Fruit fly (Drosophila melanogaster) whole organism, wandering third instar larva: ENCODE measurements around the gene Alp10.

Experiments used
- Abd-B ChIP-seq: fragments of >200 bp; optimal IDR thresholded peaks from 2 replicates; lab custom pipeline; 2017; ENCODE audit warnings: missing biosample characterization, missing genetic modification characterization
- CG32264 ChIP-seq: fragments of 200-800 bp; sonication (Bioruptor generic); optimal IDR thresholded peaks from 2 replicates; lab custom pipeline; 2016; ENCODE audit warnings: missing biosample characterization, missing genetic modification characterization
- CG9705 ChIP-seq: fragments of 200-800 bp; sonication (Bioruptor generic); optimal IDR thresholded peaks from 2 replicates; lab custom pipeline; 2018; ENCODE audit warnings: missing biosample characterization, mild to moderate bottlenecking, missing genetic modification characterization
- CrebA ChIP-seq: fragments of 200-800 bp; sonication (Bioruptor generic); optimal IDR thresholded peaks from 2 replicates; lab custom pipeline; 2016; ENCODE audit warnings: missing biosample characterization, mild to moderate bottlenecking, missing genetic modification characterization, borderline replicate concordance
- Dif ChIP-seq: fragments of 200-275, 200-300 bp; sonication (Bioruptor generic); optimal IDR thresholded peaks from 2 replicates; lab custom pipeline; 2018; ENCODE audit warnings: missing biosample characterization, missing genetic modification characterization; ENCODE audit not compliant: partially characterized antibody
- HLH106 ChIP-seq: fragments of 200-800 bp; optimal IDR thresholded peaks from 3 replicates; lab custom pipeline; 2019; ENCODE audit warnings: missing biosample characterization, mild to moderate bottlenecking, missing genetic modification characterization, moderate library complexity
- Hnf4 ChIP-seq: fragments of 200-800 bp; sonication (Bioruptor generic); optimal IDR thresholded peaks from 2 replicates; lab custom pipeline; 2016; ENCODE audit warnings: missing biosample characterization, mild to moderate bottlenecking, missing genetic modification characterization
- Hr83 ChIP-seq: fragments of 200-300 bp; sonication (Bioruptor generic); optimal IDR thresholded peaks from 2 replicates; lab custom pipeline; 2016; ENCODE audit warnings: missing biosample characterization, mild to moderate bottlenecking, missing genetic modification characterization, moderate library complexity; ENCODE audit not compliant: poor library complexity, severe bottlenecking
- Mio ChIP-seq: sonication (Bioruptor generic); optimal IDR thresholded peaks from 2 replicates; lab custom pipeline; 2016; ENCODE audit warnings: missing biosample characterization, missing genetic modification characterization
- Myc ChIP-seq: fragments of >200 bp; optimal IDR thresholded peaks from 2 replicates; lab custom pipeline; 2017
- N ChIP-seq: fragments of >200 bp; optimal IDR thresholded peaks from 2 replicates; lab custom pipeline; 2018; ENCODE audit warnings: missing biosample characterization, missing external identifiers, missing genetic modification characterization
- OdsH ChIP-seq: fragments of 200-800 bp; sonication (Bioruptor generic); optimal IDR thresholded peaks from 2 replicates; lab custom pipeline; 2016; ENCODE audit warnings: missing biosample characterization, mild to moderate bottlenecking, missing genetic modification characterization
- Sp1 ChIP-seq: fragments of 200-800 bp; sonication (Bioruptor generic); optimal IDR thresholded peaks from 3 replicates; lab custom pipeline; 2019; ENCODE audit warnings: missing biosample characterization, mild to moderate bottlenecking, missing genetic modification characterization, moderate library complexity
- Vsx2 ChIP-seq: fragments of 200-300, 225-300 bp; sonication (Bioruptor generic); optimal IDR thresholded peaks from 2 replicates; lab custom pipeline; 2018; ENCODE audit warnings: missing biosample characterization, missing genetic modification characterization; ENCODE audit not compliant: partially characterized antibody
- br ChIP-seq: fragments of 200-800 bp; sonication (Bioruptor generic); optimal IDR thresholded peaks from 2 replicates; lab custom pipeline; 2016; ENCODE audit warnings: missing biosample characterization, missing genetic modification characterization
- brk ChIP-seq: fragments of 200-800 bp; sonication (Bioruptor generic); optimal IDR thresholded peaks from 2 replicates; lab custom pipeline; 2016; ENCODE audit warnings: missing biosample characterization, mild to moderate bottlenecking, missing genetic modification characterization
- dmrt93B ChIP-seq: fragments of 200-800 bp; sonication (Bioruptor generic); optimal IDR thresholded peaks from 2 replicates; lab custom pipeline; 2018; ENCODE audit warnings: missing biosample characterization, mild to moderate bottlenecking, missing genetic modification characterization
- dsf ChIP-seq: sonication (Bioruptor generic); optimal IDR thresholded peaks from 2 replicates; lab custom pipeline; 2016; ENCODE audit warnings: missing biosample characterization, missing genetic modification characterization, borderline replicate concordance
- fru ChIP-seq: fragments of 200-800 bp; sonication (Bioruptor generic); optimal IDR thresholded peaks from 3 replicates; lab custom pipeline; 2016; ENCODE audit warnings: missing biosample characterization, mild to moderate bottlenecking, missing genetic modification characterization
- h ChIP-seq: fragments of 200-800 bp; sonication (Bioruptor generic); optimal IDR thresholded peaks from 3 replicates; lab custom pipeline; 2016; ENCODE audit warnings: missing biosample characterization, mild to moderate bottlenecking, missing genetic modification characterization
- jim ChIP-seq: fragments of 175-275, 200-325 bp; sonication (Bioruptor generic); optimal IDR thresholded peaks from 2 replicates; lab custom pipeline; 2016; ENCODE audit warnings: missing biosample characterization, mild to moderate bottlenecking, missing genetic modification characterization
- psq ChIP-seq: fragments of 200-800 bp; sonication (Bioruptor generic); optimal IDR thresholded peaks from 3 replicates; lab custom pipeline; 2017; ENCODE audit warnings: missing biosample characterization, mild to moderate bottlenecking, missing genetic modification characterization, moderate library complexity
- rgr ChIP-seq: fragments of 200-800 bp; sonication (Bioruptor generic); optimal IDR thresholded peaks from 3 replicates; lab custom pipeline; 2016; ENCODE audit warnings: missing biosample characterization, mild to moderate bottlenecking, missing genetic modification characterization
- sv ChIP-seq: fragments of 200-800 bp; sonication (Bioruptor generic); optimal IDR thresholded peaks from 3 replicates; lab custom pipeline; 2016; ENCODE audit warnings: missing biosample characterization, missing genetic modification characterization
- tai ChIP-seq: sonication (Bioruptor generic); optimal IDR thresholded peaks from 2 replicates; lab custom pipeline; 2016; ENCODE audit warnings: missing biosample characterization, missing genetic modification characterization
- usp ChIP-seq: fragments of >200 bp; optimal IDR thresholded peaks from 2 replicates; lab custom pipeline; 2017; ENCODE audit warnings: missing biosample characterization, missing genetic modification characterization
- woc ChIP-seq: sonication (Bioruptor generic); optimal IDR thresholded peaks from 2 replicates; lab custom pipeline; 2016; ENCODE audit warnings: missing biosample characterization, mild to moderate bottlenecking, missing genetic modification characterization

The Alp10 gene

DNA sequence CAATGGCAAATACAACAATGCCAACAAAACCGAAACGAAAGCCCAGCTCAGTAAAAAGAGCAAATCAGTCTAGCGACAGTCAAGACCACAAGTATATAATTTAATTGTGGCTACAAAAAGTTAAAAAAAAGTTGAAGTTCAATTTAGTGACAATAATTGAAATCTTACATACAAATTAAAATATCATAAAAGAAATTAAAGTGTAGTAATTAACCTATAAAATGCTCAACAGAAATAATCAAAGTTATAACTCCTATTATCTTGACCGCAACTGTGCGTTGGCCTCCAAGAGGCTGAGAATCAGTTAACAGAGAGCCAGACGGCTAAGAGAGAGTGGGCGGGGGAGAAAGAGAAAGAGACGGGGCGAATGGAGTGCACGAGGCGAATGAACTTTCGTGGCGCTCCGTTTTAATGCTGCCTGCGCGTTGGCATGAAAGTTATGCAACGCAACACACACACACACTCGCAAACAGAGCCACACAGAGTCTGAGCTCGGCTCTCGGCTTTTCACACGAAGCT is 16.7 kb upstream of the Alp10 start (continued):
- TF ChIP-seq woc (GFP tag; lab: Kevin White, UChicago) (peak; percentile 84), Abd-B (GFP tag; lab: Kevin White, UChicago) (no peak), Hr83 (no peak)

DNA sequence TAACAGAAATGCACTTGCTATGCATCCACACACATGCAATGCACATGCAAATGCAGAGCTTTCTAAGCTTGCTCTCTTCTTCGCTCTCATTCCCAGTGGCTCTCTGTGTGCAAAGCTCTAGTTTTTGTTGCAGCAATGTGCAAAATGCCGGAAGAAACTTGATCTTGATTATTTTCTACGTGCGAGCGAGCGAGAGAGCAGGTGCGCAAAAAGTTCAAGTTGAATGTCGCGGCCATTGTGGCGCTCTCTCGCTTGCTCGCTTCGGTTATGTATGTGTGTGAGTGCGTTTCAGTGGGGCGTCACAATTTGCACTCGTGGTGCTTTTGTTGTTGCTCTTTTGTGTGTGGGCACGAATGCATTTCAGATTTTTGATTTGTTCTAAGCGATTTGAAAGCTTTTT is 15.5 kb upstream of the Alp10 start:
- no peak for TF ChIP-seq Mio
- TF ChIP-seq Dif (GFP tag; lab: Kevin White, UChicago): peak; percentile 34
- TF ChIP-seq dmrt93B (GFP tag; lab: Kevin White, UChicago): no peak

DNA sequence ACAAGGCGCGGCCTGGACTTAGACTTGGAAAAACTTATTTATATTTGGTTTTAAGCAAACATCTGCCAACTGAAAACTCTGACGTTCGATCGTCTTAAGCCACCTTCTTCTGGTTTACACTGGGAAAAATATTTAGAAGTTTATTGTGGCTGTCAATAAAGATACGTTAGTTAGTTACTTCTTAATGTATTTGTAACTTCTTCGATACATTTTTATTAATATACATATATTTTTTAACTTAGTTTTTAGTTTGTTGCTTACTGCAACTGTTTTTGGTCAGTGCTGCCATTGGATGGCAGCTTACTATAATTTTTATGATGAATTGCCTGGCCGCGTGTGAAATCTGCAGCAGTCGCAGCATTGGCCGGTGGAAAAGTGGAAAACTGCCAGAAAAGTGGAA is 14.4 kb upstream of the Alp10 start:
- no peak for TF ChIP-seq CG9705 (GFP tag; lab: Kevin White, UChicago)
- TF ChIP-seq psq (GFP tag; lab: Kevin White, UChicago): no peak
- no peak for TF ChIP-seq Mio
- no peak for TF ChIP-seq CrebA (GFP tag; lab: Kevin White, UChicago)
- no peak for TF ChIP-seq rgr (GFP tag; lab: Kevin White, UChicago)
- no peak for TF ChIP-seq br (GFP tag; lab: Kevin White, UChicago)
- no peak for TF ChIP-seq Hr83
- TF ChIP-seq sv (GFP tag; lab: Kevin White, UChicago): no peak
- TF ChIP-seq Dif (GFP tag; lab: Kevin White, UChicago): no peak
- TF ChIP-seq HLH106 (tag; lab: Kevin White, UChicago): no peak
- no peak for TF ChIP-seq jim
- TF ChIP-seq tai (GFP tag; lab: Kevin White, UChicago): no peak
- TF ChIP-seq brk (GFP tag; lab: Kevin White, UChicago): no peak
- no peak for TF ChIP-seq fru (GFP tag; lab: Kevin White, UChicago)
- TF ChIP-seq dmrt93B (GFP tag; lab: Kevin White, UChicago): no peak
- TF ChIP-seq, all 38 proteins: peak for 0

dm6 chr3L:5608786-5609370 is 13.8 kb upstream of the Alp10 start:
- no peak for TF ChIP-seq usp (GFP tag; lab: Kevin White, UChicago)
- no peak for TF ChIP-seq OdsH (GFP tag; lab: Kevin White, UChicago)
- TF ChIP-seq Myc (lab: Kevin White, UChicago): no peak
- no peak for TF ChIP-seq rgr (GFP tag; lab: Kevin White, UChicago)
- TF ChIP-seq woc (GFP tag; lab: Kevin White, UChicago): no peak
- TF ChIP-seq HLH106 (tag; lab: Kevin White, UChicago): no peak

- no peak for TF ChIP-seq N (GFP tag; lab: Kevin White, UChicago)
- TF ChIP-seq dsf (GFP tag; lab: Kevin White, UChicago): no peak
- no peak for TF ChIP-seq Abd-B (GFP tag; lab: Kevin White, UChicago)
- no peak for TF ChIP-seq Hr83
- peak; percentile 92 for TF ChIP-seq Vsx2
- no peak for TF ChIP-seq psq (GFP tag; lab: Kevin White, UChicago)
- no peak for TF ChIP-seq tai (GFP tag; lab: Kevin White, UChicago)
- no peak for TF ChIP-seq usp (GFP tag; lab: Kevin White, UChicago)
- TF ChIP-seq Myc (lab: Kevin White, UChicago): peak; percentile 44
Observed at dm6 chr3L:5608128-5608527, 13.1 kb upstream of the Alp10 start, which contains the start of gene Eaf6. TSS of gene Eaf6 (minus strand) at chr3L:5608300.

DNA sequence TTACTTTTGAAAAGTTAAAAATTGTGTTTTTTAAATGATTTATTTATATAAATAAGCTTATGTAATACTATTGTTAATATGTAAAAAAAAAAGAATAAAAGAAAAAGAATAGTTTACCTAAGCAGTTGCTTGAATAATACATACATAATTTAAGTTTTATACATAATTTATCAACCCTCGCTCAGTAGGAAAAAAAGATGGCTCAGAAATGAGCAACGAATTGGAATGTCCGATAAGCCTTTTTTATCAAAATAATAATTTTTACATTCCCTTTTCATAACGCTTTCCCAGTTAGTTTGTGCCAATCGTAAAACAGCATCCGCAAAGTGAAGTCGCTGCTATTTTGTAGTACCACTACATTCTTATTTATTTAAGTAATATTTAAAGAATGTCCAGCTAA is 9.4 kb upstream of the Alp10 start, which contains the start of gene mthl2:
mthl2 (plus strand) TSS at position 301 of the 400 bp plus-strand sequence.
- TF ChIP-seq Mio: no peak
- no peak for TF ChIP-seq Vsx2
- no peak for TF ChIP-seq tai (GFP tag; lab: Kevin White, UChicago)

DNA sequence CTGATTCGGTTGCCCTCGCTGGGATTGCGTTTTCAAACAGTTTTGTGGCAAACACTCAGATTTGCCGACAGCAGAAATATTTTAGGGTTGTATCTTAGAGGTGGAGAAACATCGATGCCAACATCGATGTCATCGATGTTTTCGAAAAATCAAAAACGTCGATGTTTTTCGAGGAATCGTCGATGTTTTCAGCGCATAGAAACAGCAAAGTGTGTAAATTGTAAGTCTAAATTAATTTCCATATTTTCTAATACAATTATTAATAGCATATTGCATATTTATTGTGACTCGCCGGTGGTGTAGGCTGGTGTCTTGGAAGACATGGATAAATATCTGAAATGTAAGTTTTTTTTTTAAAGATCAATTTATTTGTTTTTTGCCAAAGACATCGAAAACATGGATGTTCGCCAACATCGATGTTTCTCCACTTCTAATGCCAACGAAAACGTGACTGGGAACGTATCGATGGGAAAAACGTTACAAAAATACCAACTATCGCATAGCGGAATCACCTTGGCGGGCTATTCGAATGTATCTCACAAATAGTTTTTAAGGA is 8.9 kb upstream of the Alp10 start, which contains the start of gene TM9SF3:
TM9SF3 (minus strand) TSS at position 120 of the 556 bp plus-strand sequence.
- TF ChIP-seq fru (GFP tag; lab: Kevin White, UChicago): peak; percentile 18
- peak; percentile 56 for TF ChIP-seq woc (GFP tag; lab: Kevin White, UChicago)
- TF ChIP-seq CG32264: no peak
- peak; percentile 47 for TF ChIP-seq dsf (GFP tag; lab: Kevin White, UChicago)
- no peak for TF ChIP-seq Hr83
- TF ChIP-seq Myc (lab: Kevin White, UChicago): no peak
- TF ChIP-seq tai (GFP tag; lab: Kevin White, UChicago): no peak
- no peak for TF ChIP-seq h (GFP tag; lab: Kevin White, UChicago)
- TF ChIP-seq HLH106 (tag; lab: Kevin White, UChicago): peak; percentile 17
- peak; percentile 20 for TF ChIP-seq Hnf4 (GFP tag; lab: Kevin White, UChicago)
- TF ChIP-seq Sp1 (GFP tag; lab: Kevin White, UChicago): no peak
- no peak for TF ChIP-seq brk (GFP tag; lab: Kevin White, UChicago)
- TF ChIP-seq psq (GFP tag; lab: Kevin White, UChicago): peak; percentile 11
- TF ChIP-seq br (GFP tag; lab: Kevin White, UChicago): no peak
